Fruit fly (Drosophila melanogaster) whole organism, embryonic: Measurements from ENCODE around the gene Nlg2.

ENCODE experiments used
- Asciz ChIP-seq: fragments of 200-800 bp; sonication (Bioruptor generic); optimal IDR thresholded peaks from 2 replicates; lab custom pipeline; 2017; ENCODE audit warnings: missing biosample characterization, mild to moderate bottlenecking, missing genetic modification characterization, missing genetic modification reagents
- B-H2 ChIP-seq: fragments of 200-800 bp; sonication (Bioruptor generic); optimal IDR thresholded peaks from 2 replicates; lab custom pipeline; 2018; ENCODE audit warnings: missing biosample characterization, mild to moderate bottlenecking, missing genetic modification characterization
- BEAF-32 ChIP-seq: fragments of 200-800 bp; sonication (Bioruptor generic); optimal IDR thresholded peaks from 3 replicates; lab custom pipeline; 2017; ENCODE audit warnings: missing biosample characterization, missing genetic modification characterization, mild to moderate bottlenecking, moderate library complexity, missing genetic modification reagents
- Bgb ChIP-seq: fragments of 200-800 bp; sonication (Bioruptor generic); IDR thresholded peaks from 2 replicates; pipeline ENCODE4 v1.3.6; 2022; ENCODE audit warnings: missing biosample characterization, missing genetic modification characterization; ENCODE audit not compliant: partially characterized antibody
- CG11504 ChIP-seq: fragments of 200-800 bp; sonication (Bioruptor generic); optimal IDR thresholded peaks from 3 replicates; lab custom pipeline; 2019; ENCODE audit warnings: missing biosample characterization, mild to moderate bottlenecking, missing genetic modification characterization, moderate library complexity
- CG12155 ChIP-seq: fragments of 200-800 bp; sonication (Bioruptor generic); optimal IDR thresholded peaks from 3 replicates; lab custom pipeline; 2016; ENCODE audit warnings: missing biosample characterization, missing genetic modification characterization
- CG13624 ChIP-seq: fragments of 200-800 bp; sonication (Bioruptor generic); optimal IDR thresholded peaks from 2 replicates; lab custom pipeline; 2016; ENCODE audit warnings: missing biosample characterization, missing genetic modification characterization
- CG14710 ChIP-seq: fragments of 200-800 bp; sonication (Bioruptor generic); optimal IDR thresholded peaks from 3 replicates; lab custom pipeline; 2019; ENCODE audit warnings: missing biosample characterization, mild to moderate bottlenecking, missing genetic modification characterization, moderate library complexity
- CG14965 ChIP-seq: fragments of 200-800 bp; sonication (Bioruptor generic); optimal IDR thresholded peaks from 2 replicates; lab custom pipeline; 2016; ENCODE audit warnings: missing biosample characterization, missing genetic modification characterization, borderline replicate concordance
- CG17359 ChIP-seq: fragments of 200-800 bp; sonication (Bioruptor generic); optimal IDR thresholded peaks from 3 replicates; lab custom pipeline; 2018; ENCODE audit warnings: missing biosample characterization, mild to moderate bottlenecking, missing genetic modification characterization, moderate library complexity
- CG17385 ChIP-seq: fragments of 200-800 bp; sonication (Bioruptor generic); optimal IDR thresholded peaks from 3 replicates; lab custom pipeline; 2018; ENCODE audit warnings: missing biosample characterization, mild to moderate bottlenecking, missing genetic modification characterization
- CG18764 ChIP-seq: fragments of 200-800 bp; sonication (Bioruptor generic); optimal IDR thresholded peaks from 3 replicates; lab custom pipeline; 2016; ENCODE audit warnings: missing biosample characterization, missing genetic modification characterization
- CG2120 ChIP-seq: fragments of 200-800 bp; sonication (Bioruptor generic); optimal IDR thresholded peaks from 3 replicates; lab custom pipeline; 2016; ENCODE audit warnings: missing biosample characterization, missing genetic modification characterization
- CG32767 ChIP-seq: fragments of 200-800 bp; sonication (Bioruptor generic); IDR thresholded peaks from 2 replicates; pipeline ENCODE4 v1.3.6; 2022; ENCODE audit warnings: missing biosample characterization, missing genetic modification characterization
- CG34422 ChIP-seq: fragments of 200-800 bp; sonication (Bioruptor generic); IDR thresholded peaks from 3 replicates; pipeline ENCODE4 v1.3.6; 2022; ENCODE audit warnings: missing biosample characterization, missing genetic modification characterization
- CG3847 ChIP-seq: fragments of 200-800 bp; sonication (Bioruptor generic); IDR thresholded peaks from 2 replicates; pipeline ENCODE4 v1.3.6; 2022; ENCODE audit warnings: missing biosample characterization, missing genetic modification characterization
- CG3995 ChIP-seq: fragments of 200-800 bp; sonication (Bioruptor generic); optimal IDR thresholded peaks from 3 replicates; lab custom pipeline; 2016; ENCODE audit warnings: missing biosample characterization, missing genetic modification characterization
- CG4424 ChIP-seq: fragments of 200-800 bp; sonication (Bioruptor generic); optimal IDR thresholded peaks from 3 replicates; lab custom pipeline; 2016; ENCODE audit warnings: missing biosample characterization, missing genetic modification characterization
- CG6854 ChIP-seq: fragments of 200-800 bp; sonication (Bioruptor generic); optimal IDR thresholded peaks from 3 replicates; lab custom pipeline; 2017; ENCODE audit warnings: missing biosample characterization, mild to moderate bottlenecking, missing genetic modification characterization
- CG9609 ChIP-seq: fragments of 200-800 bp; sonication (Bioruptor generic); optimal IDR thresholded peaks from 3 replicates; lab custom pipeline; 2016; ENCODE audit warnings: missing biosample characterization, missing genetic modification characterization
- CG9797 ChIP-seq: fragments of 200-800 bp; sonication (Bioruptor generic); optimal IDR thresholded peaks from 3 replicates; lab custom pipeline; 2018; ENCODE audit warnings: missing biosample characterization, mild to moderate bottlenecking, missing genetic modification characterization
- CG9932 ChIP-seq: fragments of 200-800 bp; sonication (Bioruptor generic); IDR thresholded peaks from 2 replicates; pipeline ENCODE4 v1.3.6; 2022; ENCODE audit warnings: missing biosample characterization, missing genetic modification characterization
- Dbx ChIP-seq: fragments of 200-800 bp; sonication (Bioruptor generic); IDR thresholded peaks from 3 replicates; pipeline ENCODE4 v1.3.6; 2022; ENCODE audit warnings: missing biosample characterization, missing genetic modification characterization
- Dp ChIP-seq: fragments of 200-800 bp; sonication (Bioruptor generic); optimal IDR thresholded peaks from 2 replicates; lab custom pipeline; 2018; ENCODE audit warnings: missing biosample characterization, mild to moderate bottlenecking, missing genetic modification characterization, moderate library complexity
- Hr3 ChIP-seq: fragments of 200-800 bp; sonication (Bioruptor generic); optimal IDR thresholded peaks from 3 replicates; lab custom pipeline; 2016; ENCODE audit warnings: missing biosample characterization, missing genetic modification characterization
- Hr39 ChIP-seq: fragments of >200 bp; optimal IDR thresholded peaks from 2 replicates; lab custom pipeline; 2017
- MBD-R2 ChIP-seq: fragments of 200-800 bp; sonication (Bioruptor generic); IDR thresholded peaks from 2 replicates; pipeline ENCODE4 v1.3.6; 2022; ENCODE audit warnings: missing biosample characterization, missing genetic modification characterization
- MESR4 ChIP-seq: fragments of 200-800 bp; sonication (Bioruptor generic); optimal IDR thresholded peaks from 2 replicates; lab custom pipeline; 2018; ENCODE audit warnings: missing biosample characterization, mild to moderate bottlenecking, missing genetic modification characterization, moderate library complexity
- Med ChIP-seq: fragments of 200-800 bp; sonication (Bioruptor generic); peaks from one replicate; lab custom pipeline; 2016; ENCODE audit warnings: missing biosample characterization, missing genetic modification characterization, mild to moderate bottlenecking, inconsistent platforms, moderate library complexity
- Myb ChIP-seq: fragments of 200-800 bp; sonication (Bioruptor generic); optimal IDR thresholded peaks from 2 replicates; lab custom pipeline; 2016; ENCODE audit warnings: missing biosample characterization, missing genetic modification characterization
- Nf-YC ChIP-seq: fragments of 200-800 bp; optimal IDR thresholded peaks from 3 replicates; lab custom pipeline; 2019; ENCODE audit warnings: missing biosample characterization, mild to moderate bottlenecking, missing genetic modification characterization, moderate library complexity
- Pdp1 ChIP-seq, 2 experiments: fragments of 200-800 bp; sonication (Bioruptor generic); optimal IDR thresholded peaks; 3 replicates each; lab custom pipeline; 2016; ENCODE audit warnings: missing biosample characterization in 2 of 2, missing genetic modification characterization in 2 of 2, mild to moderate bottlenecking in 1 of 2, moderate library complexity in 1 of 2
- Sry-δ ChIP-seq: fragments of 200-800 bp; sonication (Bioruptor generic); optimal IDR thresholded peaks from 2 replicates; lab custom pipeline; 2016; ENCODE audit warnings: missing biosample characterization, missing genetic modification characterization
- cg ChIP-seq: fragments of 200-800 bp; sonication (Bioruptor generic); optimal IDR thresholded peaks from 3 replicates; lab custom pipeline; 2019; ENCODE audit warnings: missing biosample characterization, mild to moderate bottlenecking, missing genetic modification characterization, moderate library complexity
- chinmo ChIP-seq: fragments of 200-800 bp; sonication (Bioruptor generic); IDR thresholded peaks from 4 replicates; pipeline ENCODE4 v1.3.6; 2022; ENCODE audit warnings: missing biosample characterization, missing genetic modification characterization; ENCODE audit not compliant: partially characterized antibody
- emc ChIP-seq: fragments of 200-800 bp; sonication (Bioruptor generic); optimal IDR thresholded peaks from 2 replicates; lab custom pipeline; 2016; ENCODE audit warnings: missing biosample characterization, missing genetic modification characterization
- gfzf ChIP-seq: fragments of 200-800 bp; sonication (Bioruptor generic); optimal IDR thresholded peaks from 2 replicates; lab custom pipeline; 2016; ENCODE audit warnings: missing biosample characterization, mild to moderate bottlenecking, missing genetic modification characterization, moderate library complexity
- hkb ChIP-seq, 2 experiments: fragments of 200-800 bp in 1 of 2; fragments of >200 bp in 1 of 2; sonication (Bioruptor generic) in 1 of 2; IDR thresholded peaks in 1 of 2; optimal IDR thresholded peaks in 1 of 2; 2 replicates each; pipeline versions ENCODE4 v1.3.6 to Lab custom; 2017 to 2022; ENCODE audit warnings: missing biosample characterization in 1 of 2, missing genetic modification characterization in 1 of 2
- lbe ChIP-seq: fragments of 200-800 bp; sonication (Bioruptor generic); optimal IDR thresholded peaks from 2 replicates; lab custom pipeline; 2016; ENCODE audit warnings: missing biosample characterization, mild to moderate bottlenecking, missing genetic modification characterization
- nerfin-2 ChIP-seq: fragments of 200-800 bp; sonication (Bioruptor generic); IDR thresholded peaks from 2 replicates; pipeline ENCODE4 v1.3.6; 2022; ENCODE audit warnings: missing biosample characterization, missing genetic modification characterization; ENCODE audit not compliant: partially characterized antibody
- oc ChIP-seq: fragments of 200-800 bp; sonication (Bioruptor generic); optimal IDR thresholded peaks from 2 replicates; lab custom pipeline; 2018; ENCODE audit warnings: missing biosample characterization, mild to moderate bottlenecking, missing genetic modification characterization, moderate library complexity
- onecut ChIP-seq: fragments of 200-800 bp; sonication (Bioruptor generic); IDR thresholded peaks from 2 replicates; pipeline ENCODE4 v1.3.6; 2022; ENCODE audit warnings: missing biosample characterization, missing genetic modification characterization
- phol ChIP-seq: fragments of 200-800 bp; sonication (Bioruptor generic); optimal IDR thresholded peaks from 3 replicates; lab custom pipeline; 2018; ENCODE audit warnings: missing biosample characterization, mild to moderate bottlenecking, missing genetic modification characterization, moderate library complexity
- ro ChIP-seq: fragments of 200-800 bp; sonication (Bioruptor generic); IDR thresholded peaks from 2 replicates; pipeline ENCODE4 v1.3.6; 2022; ENCODE audit warnings: missing biosample characterization, missing genetic modification characterization
- row ChIP-seq: fragments of 200-800 bp; sonication (Bioruptor generic); IDR thresholded peaks from 3 replicates; pipeline ENCODE4 v1.3.6; 2022; ENCODE audit warnings: missing biosample characterization, missing genetic modification characterization
- sd ChIP-seq: fragments of 200-800 bp; sonication (Bioruptor generic); optimal IDR thresholded peaks from 3 replicates; lab custom pipeline; 2018; ENCODE audit warnings: missing biosample characterization, mild to moderate bottlenecking, missing genetic modification characterization, moderate library complexity
- zfh1 ChIP-seq: fragments of 200-800 bp; sonication (Bioruptor generic); IDR thresholded peaks from 3 replicates; pipeline ENCODE4 v1.3.6; 2022; ENCODE audit warnings: missing biosample characterization, missing genetic modification characterization

The Nlg2 gene

dm6 chr2L:6919850-6920660, 45.4 kb downstream of the Nlg2 start, which contains the start of gene x16 (continued):
- TF ChIP-seq oc (tag; lab: Kevin White, UChicago) (no peak), BEAF-32 (GFP tag; lab: Kevin White, UChicago) (peak; percentile 37), CG34422 (GFP tag; lab: Robert Waterston, UW) (0 out of 3 replicates have a peak, but pooled peaks have one; percentile 12), CG2120 (GFP tag; lab: Kevin White, UChicago) (peak; percentile 11), Myb (GFP tag; lab: Kevin White, UChicago) (peak; percentile 68), lbe (GFP tag; lab: Kevin White, UChicago) (no peak), Hr3 (peak; percentile 3), CG3995 (GFP tag; lab: Kevin White, UChicago) (peak; percentile 56), MBD-R2 (GFP tag; lab: Robert Waterston, UW) (peak; percentile 39), CG9932 (GFP tag; lab: Robert Waterston, UW) (peak; percentile 37; the same call in 1 of the 2 replicates), CG14710 (peak; percentile 50), ro (no peak), CG11504 (tag; lab: Kevin White, UChicago) (peak; percentile 35), CG12155 (no peak), CG9609 (GFP tag; lab: Kevin White, UChicago) (no peak), CG9797 (GFP tag; lab: Kevin White, UChicago) (peak; percentile 77), gfzf (peak; percentile 85), row (peak; percentile 34; the same call in 2 of the 3 replicates), onecut (GFP tag; lab: Robert Waterston, UW) (peak; percentile 80), CG17359 (tag; lab: Kevin White, UChicago) (no peak), Sry-δ (GFP tag; lab: Kevin White, UChicago) (peak; percentile 5), CG14965 (GFP tag; lab: Kevin White, UChicago) (no peak), MESR4 (GFP tag; lab: Kevin White, UChicago) (peak; percentile 7), CG3847 (GFP tag; lab: Robert Waterston, UW) (peak; percentile 36; the same call in 1 of the 2 replicates), CG4424 (GFP tag; lab: Kevin White, UChicago) (peak; percentile 23), nerfin-2 (GFP tag; lab: Robert Waterston, UW) (no peak), Dp (GFP tag; lab: Kevin White, UChicago) (peak; percentile 51), hkb (optimal IDR thresholded peaks at IDR 0.05; lab: Kevin White, UChicago) (peak; percentile 29), hkb (GFP tag; IDR thresholded peaks at IDR 0.05; lab: Robert Waterston, UW) (no peak)
- TF ChIP-seq, all 482 proteins: peak for 43

- peak; percentile 97 for TF ChIP-seq cg
- peak; percentile 40; the same call in 1 of the 2 replicates for TF ChIP-seq Bgb (GFP tag; lab: Robert Waterston, UW)
- peak; percentile 68 for TF ChIP-seq Med
- no peak for TF ChIP-seq CG6854 (GFP tag; lab: Kevin White, UChicago)
- peak; percentile 1 for TF ChIP-seq CG17385 (GFP tag; lab: Kevin White, UChicago)
- peak; percentile 50; the same call in 1 of the 3 replicates for TF ChIP-seq Dbx (GFP tag; lab: Robert Waterston, UW)
- TF ChIP-seq CG18764 (GFP tag; lab: Kevin White, UChicago) = no peak
- TF ChIP-seq phol (tag; lab: Kevin White, UChicago) = peak; percentile 12
- no peak for TF ChIP-seq zfh1 (GFP tag; lab: Robert Waterston, UW)
- TF ChIP-seq MESR4 (GFP tag; lab: Kevin White, UChicago) = peak; percentile 68
- TF ChIP-seq Hr39 = peak; percentile 50
- TF ChIP-seq CG32767 (GFP tag; lab: Robert Waterston, UW) = peak; percentile 91
- TF ChIP-seq Asciz (GFP tag; lab: Kevin White, UChicago) = no peak
- no peak for TF ChIP-seq emc (GFP tag; lab: Kevin White, UChicago)
- 0 out of 4 replicates have a peak, but pooled peaks have one; percentile 60 for TF ChIP-seq chinmo (GFP tag; lab: Robert Waterston, UW)
- TF ChIP-seq CG13624 (GFP tag; lab: Kevin White, UChicago) = peak; percentile 54
- peak in 1 of 2 experiments; percentile 86 for TF ChIP-seq Pdp1 (GFP tag; optimal IDR thresholded peaks at IDR 0.05; lab: Kevin White, UChicago)
- TF ChIP-seq Nf-YC (tag; lab: Kevin White, UChicago) = peak; percentile 43
- TF ChIP-seq sd (tag; lab: Kevin White, UChicago) = peak; percentile 58
- TF ChIP-seq B-H2 = no peak
These were observed 46.1 kb downstream of the Nlg2 start, which contains the start of gene Hrb27C for dm6 chr2L:6920661-6921359. TSS of gene Hrb27C (plus strand) at chr2L:6920704.
